Fruit fly (Drosophila melanogaster): ENCODE results near the gene CG6661.

Gene CG6661

dm6 chr3L:14031171-14032126 lies 3.1 kb upstream of the CG6661 start, which contains the start of the genes CG6650 and endos (continued):
- TF ChIP-seq nau (GFP tag; optimal IDR thresholded peaks at IDR 0.05) (no peak), CG4820 (GFP tag; optimal IDR thresholded peaks at IDR 0.05) (peak; percentile 2), CG12659 (GFP tag; optimal IDR thresholded peaks at IDR 0.05) (peak; percentile 49), PHDP (tag; optimal IDR thresholded peaks at IDR 0.05) (peak; percentile 42), her (GFP tag; optimal IDR thresholded peaks at IDR 0.05) (peak; percentile 39), CG10565 (GFP tag; optimal IDR thresholded peaks at IDR 0.05) (no peak), MESR4 (GFP tag; optimal IDR thresholded peaks at IDR 0.05) (peak; percentile 76), Hmr (GFP tag; optimal IDR thresholded peaks at IDR 0.05) (peak; percentile 23), prd (optimal IDR thresholded peaks at IDR 0.05) (no peak), prd (GFP tag; IDR thresholded peaks at IDR 0.05) (peak; percentile 44; the same call in 1 of the 3 replicates), Xrp1 (GFP tag; IDR thresholded peaks at IDR 0.05) (0 out of 2 replicates have a peak, but pooled peaks have one; percentile 5), CG8944 (GFP tag; optimal IDR thresholded peaks at IDR 0.05) (no peak), Asciz (GFP tag; optimal IDR thresholded peaks at IDR 0.05) (no peak), Rfx (GFP tag; IDR thresholded peaks at IDR 0.05) (peak; percentile 47), CG8924 (tag; optimal IDR thresholded peaks at IDR 0.05) (peak; percentile 23), ato (GFP tag; IDR thresholded peaks at IDR 0.05; ENCODE audit: partially characterized antibody) (peak; percentile 8; the same call in 1 of the 2 replicates), CG13287 (GFP tag; IDR thresholded peaks at IDR 0.05; ENCODE audit: partially characterized antibody) (peak; percentile 78), CG1233 (GFP tag; optimal IDR thresholded peaks at IDR 0.05) (peak; percentile 16), Stat92E (GFP tag; optimal IDR thresholded peaks at IDR 0.05) (peak in 1 of 3 experiments; percentile 2), psq (GFP tag; optimal IDR thresholded peaks at IDR 0.05) (peak; percentile 24), lab (GFP tag; optimal IDR thresholded peaks at IDR 0.05) (peak; percentile 43), HLH54F (GFP tag; optimal IDR thresholded peaks at IDR 0.05) (peak; percentile 4), CG6272 (GFP tag; IDR thresholded peaks at IDR 0.05) (no peak), Fer3 (tag; optimal IDR thresholded peaks at IDR 0.05) (peak; percentile 3), vvl (GFP tag; IDR thresholded peaks at IDR 0.05) (peak; percentile 54), CG13296 (GFP tag; optimal IDR thresholded peaks at IDR 0.05) (peak; percentile 69), nerfin-1 (tag; optimal IDR thresholded peaks at IDR 0.05) (peak; percentile 41), CG2120 (GFP tag; optimal IDR thresholded peaks at IDR 0.05) (peak; percentile 22), CG13424 (tag; optimal IDR thresholded peaks at IDR 0.05) (peak; percentile 40), nerfin-2 (GFP tag; IDR thresholded peaks at IDR 0.05; ENCODE audit: partially characterized antibody) (peak; percentile 75), tna (GFP tag; IDR thresholded peaks at IDR 0.05; ENCODE audit: partially characterized antibody) (peak; percentile 74), Six4 (GFP tag; optimal IDR thresholded peaks at IDR 0.05) (no peak), Mes4 (GFP tag; optimal IDR thresholded peaks at IDR 0.05) (no peak), CG2712 (tag; optimal IDR thresholded peaks at IDR 0.05) (peak; percentile 54), CG7928 (GFP tag; optimal IDR thresholded peaks at IDR 0.05) (peak; percentile 68), unc-4 (GFP tag; IDR thresholded peaks at IDR 0.05; ENCODE audit: partially characterized antibody) (peak; percentile 68), B-H2 (GFP tag; optimal IDR thresholded peaks at IDR 0.05) (peak; percentile 69), Nf-YA (GFP tag; IDR thresholded peaks at IDR 0.05) (no peak)
